Worm (Caenorhabditis elegans) whole organism, L4/young adult: ENCODE measurements around the gene mrp-6.
A peak's percentile ranks its signal among the peaks of the same experiment; 100 is the strongest.

Experiments used
- W03F9.2 ChIP-seq: fragments of 150-350 bp; optimal IDR thresholded peaks from 2 replicates; lab custom pipeline; 2014; ENCODE audit warnings: missing biosample characterization, missing genetic modification characterization
- him-1 ChIP-seq: sonication (generic microtip); optimal IDR thresholded peaks from 2 replicates; lab custom pipeline; 2016; ENCODE audit warnings: missing genotype, missing genetic modification reagents, missing genetic modification characterization, missing compliant biosample characterization

DNA sequence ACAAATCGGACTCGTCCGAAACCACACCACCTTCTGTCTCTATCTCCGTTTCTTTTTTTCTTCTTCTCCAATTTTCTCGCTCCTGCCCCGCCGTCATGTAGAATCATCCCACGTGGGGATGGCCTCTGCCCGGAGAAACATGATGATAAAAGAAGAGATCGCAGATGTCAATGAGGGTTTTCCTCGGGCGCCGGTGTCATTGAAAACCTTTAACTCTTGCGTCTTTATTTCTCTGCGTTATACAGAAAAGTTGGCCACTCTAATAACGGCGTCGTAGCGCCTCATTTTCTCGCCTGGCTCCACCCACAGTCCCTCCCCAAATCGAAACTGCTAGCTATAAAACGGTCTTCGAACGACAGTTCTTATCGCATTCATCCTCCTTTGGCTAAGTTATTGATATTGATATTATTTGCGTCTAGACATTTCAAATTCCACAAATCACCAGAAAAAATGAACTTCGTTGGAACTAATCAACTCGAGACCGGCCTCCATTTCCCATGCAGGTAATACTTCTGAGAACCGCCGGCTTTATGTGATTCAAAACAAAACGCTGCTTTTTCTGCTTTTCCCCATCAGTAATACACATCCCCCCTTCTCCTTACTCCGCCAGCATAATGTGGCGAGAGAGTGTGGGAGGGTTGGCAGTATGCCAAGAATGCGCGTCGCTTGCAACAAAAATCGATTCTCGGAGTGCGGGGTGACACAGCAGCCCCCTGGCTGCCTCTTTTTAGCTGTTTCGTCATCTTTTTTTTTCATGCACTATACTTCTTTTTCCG lies 41.3 kb downstream of the mrp-6 start:
- TF ChIP-seq him-1 (tag; lab: Kevin White, UChicago) = peak; percentile 82
- no peak for TF ChIP-seq W03F9.2 (tag; lab: Kevin White, UChicago)
